Worm (Caenorhabditis elegans) whole organism, L4/young adult: ENCODE measurements around the gene lec-2.

Experiments
- W03F9.2 ChIP-seq: fragments of 150-350 bp; optimal IDR thresholded peaks from 2 replicates; lab custom pipeline; 2014; ENCODE audit warnings: missing biosample characterization, missing genetic modification characterization
- dao-5 ChIP-seq: sonication (generic microtip); optimal IDR thresholded peaks from 2 replicates; lab custom pipeline; 2016; ENCODE audit warnings: missing genotype, missing genetic modification characterization, moderate library complexity, missing compliant biosample characterization
- him-1 ChIP-seq: sonication (generic microtip); optimal IDR thresholded peaks from 2 replicates; lab custom pipeline; 2016; ENCODE audit warnings: missing genotype, missing genetic modification reagents, missing genetic modification characterization, missing compliant biosample characterization

ce11 chrII:10010914-10011313, 5.1 kb downstream of the lec-2 start:
- TF ChIP-seq him-1 (tag; lab: Kevin White, UChicago) (no peak), W03F9.2 (tag; lab: Kevin White, UChicago) (no peak), dao-5 (tag; lab: Kevin White, UChicago) (no peak)
